Worm (Caenorhabditis elegans) whole organism, L1 larva: Measurements from ENCODE around the gene T06E6.1.

Experiments used
- hlh-17 ChIP-seq: fragments of 200-800 bp; sonication (Bioruptor generic); optimal IDR thresholded peaks from 2 replicates; lab custom pipeline; 2018; ENCODE audit warnings: missing genetic modification characterization, mild to moderate bottlenecking, missing compliant biosample characterization, moderate library complexity, borderline replicate concordance
- lin-15B ChIP-seq: fragments of 150-350 bp; sonication (generic microtip); optimal IDR thresholded peaks from 3 replicates; lab custom pipeline; 2014; ENCODE audit warnings: missing biosample characterization, missing genetic modification characterization
- mep-1 ChIP-seq: fragments of 150-350 bp; optimal IDR thresholded peaks from 2 replicates; lab custom pipeline; 2014; ENCODE audit warnings: missing biosample characterization, missing genetic modification characterization
- nhr-77 ChIP-seq: fragments of 150-350 bp; optimal IDR thresholded peaks from 2 replicates; lab custom pipeline; 2014; ENCODE audit warnings: missing biosample characterization, missing genetic modification characterization
- sptf-1 ChIP-seq: fragments of 150-350 bp; optimal IDR thresholded peaks from 2 replicates; lab custom pipeline; 2014; ENCODE audit warnings: missing biosample characterization, missing genetic modification characterization
- unc-130 ChIP-seq: fragments of 150-350 bp; optimal IDR thresholded peaks from 2 replicates; lab custom pipeline; 2017; ENCODE audit warnings: missing biosample characterization, missing genetic modification characterization, inconsistent platforms
- unc-62 ChIP-seq: fragments of 150-350 bp; optimal IDR thresholded peaks from 2 replicates; lab custom pipeline; 2014; ENCODE audit warnings: missing biosample characterization, missing genetic modification reagents, missing genetic modification characterization

- TF ChIP-seq sptf-1 (tag; lab: Kevin White, UChicago) (no peak), hlh-17 (no peak), lin-15B (tag; lab: Kevin White, UChicago) (no peak), unc-62 (GFP tag; lab: Kevin White, UChicago) (no peak), mep-1 (tag; lab: Kevin White, UChicago) (no peak), unc-130 (tag; lab: Kevin White, UChicago) (no peak), nhr-77 (tag; lab: Kevin White, UChicago) (no peak)
Measured at ce11 chrV:15380857-15381256, 13.9 kb downstream of the T06E6.1 start, which contains the start of gene dhs-23.
